Worm (Caenorhabditis elegans) whole organism, L3 larva: Measurements from ENCODE around the gene lin-26.

Experiments used
- R02D3.7 ChIP-seq: fragments of 150-350 bp; optimal IDR thresholded peaks from 2 replicates; lab custom pipeline; 2014; ENCODE audit warnings: missing biosample characterization, missing genetic modification characterization
- ZK546.5 ChIP-seq: sonication (generic microtip); optimal IDR thresholded peaks from 2 replicates; lab custom pipeline; 2017; ENCODE audit warnings: missing biosample characterization, missing genetic modification characterization
- aly-2 ChIP-seq: fragments of 150-350 bp; optimal IDR thresholded peaks from 2 replicates; lab custom pipeline; 2014; ENCODE audit warnings: missing biosample characterization, missing genetic modification characterization
- ama-1 ChIP-seq: fragments of 150-350 bp; optimal IDR thresholded peaks from 2 replicates; lab custom pipeline; 2018
- ceh-16 ChIP-seq: sonication (generic microtip); optimal IDR thresholded peaks from 2 replicates; lab custom pipeline; 2017; ENCODE audit warnings: missing biosample characterization, missing genetic modification characterization
- ceh-28 ChIP-seq: fragments of 150-350 bp; optimal IDR thresholded peaks from 2 replicates; lab custom pipeline; 2014; ENCODE audit warnings: missing biosample characterization, missing genetic modification reagents, missing genetic modification characterization
- ceh-82 ChIP-seq: fragments of 150-350 bp; optimal IDR thresholded peaks from 2 replicates; lab custom pipeline; 2014; ENCODE audit warnings: missing biosample characterization, missing genetic modification characterization
- ceh-9 ChIP-seq: sonication (generic microtip); optimal IDR thresholded peaks from 2 replicates; lab custom pipeline; 2018; ENCODE audit warnings: missing biosample characterization, missing genetic modification characterization
- daf-12 ChIP-seq: fragments of 150-350 bp; optimal IDR thresholded peaks from 2 replicates; lab custom pipeline; 2014; ENCODE audit warnings: missing biosample characterization, missing genetic modification reagents, missing genetic modification characterization
- egl-27 ChIP-seq: sonication (generic microtip); optimal IDR thresholded peaks from 4 replicates; lab custom pipeline; 2017; ENCODE audit warnings: missing biosample characterization, missing genetic modification reagents, missing genetic modification characterization
- egl-5 ChIP-seq: fragments of 150-350 bp; optimal IDR thresholded peaks from 2 replicates; lab custom pipeline; 2017; ENCODE audit warnings: missing biosample characterization, missing genetic modification reagents, missing genetic modification characterization, inconsistent platforms
- elt-1 ChIP-seq: fragments of 150-350 bp; optimal IDR thresholded peaks from 2 replicates; lab custom pipeline; 2014; ENCODE audit warnings: missing biosample characterization, missing genetic modification characterization
- elt-3 ChIP-seq, 3 experiments: fragments of 150-350 bp in 1 of 3; sonication (generic microtip) in 2 of 3; optimal IDR thresholded peaks; 2 replicates in 2 of 3; 4 replicates in 1 of 3; lab custom pipeline; 2014 to 2017; ENCODE audit warnings: missing biosample characterization in 3 of 3, missing genetic modification characterization in 3 of 3
- eor-1 ChIP-seq, 2 experiments: fragments of 150-350 bp; optimal IDR thresholded peaks; 2 replicates each; lab custom pipeline; 2014 to 2018; ENCODE audit warnings: missing biosample characterization in 2 of 2, missing genetic modification characterization in 2 of 2
- fkh-10 ChIP-seq: sonication (generic microtip); optimal IDR thresholded peaks from 2 replicates; lab custom pipeline; 2017; ENCODE audit warnings: missing biosample characterization, missing genetic modification reagents, missing genetic modification characterization
- fkh-2 ChIP-seq: fragments of 150-350 bp; optimal IDR thresholded peaks from 2 replicates; lab custom pipeline; 2014; ENCODE audit warnings: missing biosample characterization, missing genetic modification reagents, missing genetic modification characterization
- fos-1 ChIP-seq: fragments of 150-350 bp; optimal IDR thresholded peaks from 2 replicates; lab custom pipeline; 2014; ENCODE audit warnings: missing biosample characterization, missing genetic modification characterization
- hmg-11 ChIP-seq: sonication (generic microtip); optimal IDR thresholded peaks from 2 replicates; lab custom pipeline; 2016; ENCODE audit warnings: missing genetic modification characterization, missing compliant biosample characterization
- jun-1 ChIP-seq: fragments of 150-350 bp; optimal IDR thresholded peaks from 2 replicates; lab custom pipeline; 2014; ENCODE audit warnings: missing biosample characterization, missing genetic modification reagents, missing genetic modification characterization
- lin-15B ChIP-seq: fragments of 150-350 bp; optimal IDR thresholded peaks from 2 replicates; lab custom pipeline; 2014; ENCODE audit warnings: missing biosample characterization, missing genetic modification characterization
- lin-39 ChIP-seq: fragments of 150-350 bp; optimal IDR thresholded peaks from 2 replicates; lab custom pipeline; 2018; ENCODE audit warnings: missing biosample characterization, missing genetic modification reagents, missing genetic modification characterization
- mdl-1 ChIP-seq: fragments of 150-350 bp; optimal IDR thresholded peaks from 2 replicates; lab custom pipeline; 2014; ENCODE audit warnings: missing biosample characterization, missing genetic modification characterization
- mml-1 ChIP-seq: fragments of 150-350 bp; sonication (generic microtip); optimal IDR thresholded peaks from 3 replicates; lab custom pipeline; 2014; ENCODE audit warnings: missing biosample characterization, missing genetic modification characterization
- nfya-1 ChIP-seq: sonication (generic microtip); optimal IDR thresholded peaks from 2 replicates; lab custom pipeline; 2017; ENCODE audit warnings: missing genetic modification characterization, mild to moderate bottlenecking, missing compliant biosample characterization, antibody characterized with exemption, moderate library complexity; ENCODE audit not compliant: insufficient read depth
- nhr-11 ChIP-seq: fragments of 150-350 bp; optimal IDR thresholded peaks from 2 replicates; lab custom pipeline; 2014; ENCODE audit warnings: missing biosample characterization, missing genetic modification characterization
- nhr-12 ChIP-seq: fragments of 150-350 bp; optimal IDR thresholded peaks from 2 replicates; lab custom pipeline; 2014; ENCODE audit warnings: missing biosample characterization, missing genetic modification characterization
- nhr-23 ChIP-seq: fragments of 150-350 bp; optimal IDR thresholded peaks from 2 replicates; lab custom pipeline; 2014; ENCODE audit warnings: missing biosample characterization, missing genetic modification reagents, missing genetic modification characterization
- nhr-237 ChIP-seq: fragments of 150-350 bp; optimal IDR thresholded peaks from 2 replicates; lab custom pipeline; 2014; ENCODE audit warnings: missing biosample characterization, missing genetic modification characterization
- nhr-25 ChIP-seq: sonication (generic microtip); optimal IDR thresholded peaks from 2 replicates; lab custom pipeline; 2017; ENCODE audit warnings: missing biosample characterization, missing genetic modification characterization
- nhr-28 ChIP-seq: fragments of 150-350 bp; optimal IDR thresholded peaks from 2 replicates; lab custom pipeline; 2014; ENCODE audit warnings: missing biosample characterization, missing genetic modification characterization
- nhr-43 ChIP-seq: sonication (generic microtip); optimal IDR thresholded peaks from 2 replicates; lab custom pipeline; 2016; ENCODE audit warnings: mild to moderate bottlenecking, missing genetic modification characterization, missing compliant biosample characterization; ENCODE audit not compliant: poor library complexity, severe bottlenecking
- nhr-67 ChIP-seq: fragments of 150-350 bp; optimal IDR thresholded peaks from 2 replicates; lab custom pipeline; 2014; ENCODE audit warnings: missing biosample characterization, missing genetic modification characterization
- nhr-76 ChIP-seq: fragments of 150-350 bp; sonication (generic microtip); optimal IDR thresholded peaks from 5 replicates; lab custom pipeline; 2014; ENCODE audit warnings: missing biosample characterization, missing genetic modification characterization
- nhr-77 ChIP-seq: fragments of 150-350 bp; optimal IDR thresholded peaks from 2 replicates; lab custom pipeline; 2014; ENCODE audit warnings: missing biosample characterization, missing genetic modification characterization
- pha-4 ChIP-seq: fragments of 150-350 bp; optimal IDR thresholded peaks from 2 replicates; lab custom pipeline; 2014; ENCODE audit warnings: missing biosample characterization, missing genetic modification reagents, missing genetic modification characterization
- sea-2 ChIP-seq: fragments of 150-350 bp; sonication (generic microtip); optimal IDR thresholded peaks from 4 replicates; lab custom pipeline; 2014; ENCODE audit warnings: missing biosample characterization, missing genetic modification reagents, missing genetic modification characterization
- skn-1 ChIP-seq: fragments of 150-350 bp; optimal IDR thresholded peaks from 2 replicates; lab custom pipeline; 2014; ENCODE audit warnings: missing biosample characterization, missing genetic modification characterization
- snpc-4 ChIP-seq: fragments of 150-350 bp; optimal IDR thresholded peaks from 2 replicates; lab custom pipeline; 2014; ENCODE audit warnings: missing biosample characterization, missing genetic modification characterization
- tbx-2 ChIP-seq: sonication (generic microtip); optimal IDR thresholded peaks from 2 replicates; lab custom pipeline; 2016; ENCODE audit warnings: mild to moderate bottlenecking, missing genetic modification characterization, missing compliant biosample characterization
- unc-39 ChIP-seq: sonication (generic microtip); optimal IDR thresholded peaks from 4 replicates; lab custom pipeline; 2017; ENCODE audit warnings: missing biosample characterization, missing genetic modification characterization
- unc-62 ChIP-seq: fragments of 150-350 bp; sonication (generic microtip); optimal IDR thresholded peaks from 4 replicates; lab custom pipeline; 2014; ENCODE audit warnings: missing biosample characterization, missing genetic modification reagents, missing genetic modification characterization
- zag-1 ChIP-seq: fragments of 150-350 bp; optimal IDR thresholded peaks from 2 replicates; lab custom pipeline; 2014; ENCODE audit warnings: missing biosample characterization, missing genetic modification characterization
- ztf-4 ChIP-seq: fragments of 150-350 bp; optimal IDR thresholded peaks from 2 replicates; lab custom pipeline; 2014; ENCODE audit warnings: missing biosample characterization, missing genetic modification characterization

lin-26 gene

ce11 chrII:7642016-7642653 is 39.9 kb upstream of the lin-26 start:
- TF ChIP-seq mdl-1 (tag; lab: Kevin White, UChicago) = peak; percentile 62
- no peak for TF ChIP-seq fos-1 (tag; lab: Kevin White, UChicago)
- TF ChIP-seq nhr-25 (tag; lab: Kevin White, UChicago) = no peak
- TF ChIP-seq lin-15B (tag; lab: Kevin White, UChicago) = peak; percentile 8
- peak; percentile 9 for TF ChIP-seq tbx-2 (tag; lab: Kevin White, UChicago)
- TF ChIP-seq ceh-28 (tag; lab: Kevin White, UChicago) = peak; percentile 11
- TF ChIP-seq hmg-11 (tag; lab: Kevin White, UChicago) = peak; percentile 82
- TF ChIP-seq nhr-237 = no peak
- peak; percentile 67 for TF ChIP-seq egl-5 (tag; lab: Kevin White, UChicago)
- TF ChIP-seq skn-1 = peak; percentile 35
- TF ChIP-seq fkh-10 (GFP tag; lab: Kevin White, UChicago) = peak; percentile 73
- peak; percentile 60 for TF ChIP-seq nhr-11 (tag; lab: Kevin White, UChicago)
- peak; percentile 91 for TF ChIP-seq lin-39 (tag; lab: Kevin White, UChicago)
- TF ChIP-seq nhr-76 (tag; lab: Kevin White, UChicago) = no peak
- peak; percentile 84 for TF ChIP-seq unc-62
- TF ChIP-seq nfya-1 = peak; percentile 88
- TF ChIP-seq snpc-4 (tag; lab: Kevin White, UChicago) = peak; percentile 38

ce11 chrII:7643214-7643613 is 38.8 kb upstream of the lin-26 start:
- TF ChIP-seq ama-1 (lab: Kevin White, UChicago) (peak; percentile 36), nhr-67 (tag; lab: Kevin White, UChicago) (no peak)

- TF ChIP-seq fkh-10 (GFP tag; lab: Kevin White, UChicago) (no peak), egl-5 (tag; lab: Kevin White, UChicago) (peak; percentile 66)
These were observed 30.8 kb upstream of the lin-26 start, which contains the start of gene pde-4 for ce11 chrII:7651171-7651570. pde-4 (minus strand) TSS chrII:7651246.

ce11 chrII:7662008-7662686 is 19.9 kb upstream of the lin-26 start, which contains the start of gene alfa-1:
alfa-1 (minus strand) TSS chrII:7662522.
- TF ChIP-seq hmg-11 (tag; lab: Kevin White, UChicago) (no peak), ceh-9 (tag; lab: Kevin White, UChicago) (no peak), aly-2 (no peak), ceh-16 (no peak), ZK546.5 (tag; lab: Kevin White, UChicago) (no peak), egl-5 (tag; lab: Kevin White, UChicago) (no peak), mml-1 (no peak), nhr-67 (tag; lab: Kevin White, UChicago) (no peak), elt-3 (tag; optimal IDR thresholded peaks at IDR 0.05; lab: Kevin White, UChicago) (no peak), tbx-2 (tag; lab: Kevin White, UChicago) (no peak), unc-62 (no peak), pha-4 (tag; lab: Kevin White, UChicago) (peak; percentile 84), fos-1 (tag; lab: Kevin White, UChicago) (no peak), nhr-28 (tag; lab: Kevin White, UChicago) (no peak), fkh-2 (no peak), nhr-237 (no peak), egl-27 (tag; lab: Kevin White, UChicago) (no peak), lin-39 (tag; lab: Kevin White, UChicago) (no peak), fkh-10 (GFP tag; lab: Kevin White, UChicago) (no peak), nhr-25 (tag; lab: Kevin White, UChicago) (peak; percentile 62), snpc-4 (tag; lab: Kevin White, UChicago) (no peak), nhr-12 (tag; lab: Kevin White, UChicago) (no peak), skn-1 (no peak), unc-39 (tag; lab: Kevin White, UChicago) (no peak), elt-1 (tag; lab: Kevin White, UChicago) (no peak), ceh-82 (tag; lab: Kevin White, UChicago) (no peak), nhr-23 (tag; lab: Kevin White, UChicago) (peak; percentile 39), sea-2 (GFP tag; lab: Kevin White, UChicago) (no peak), ztf-4 (tag; lab: Kevin White, UChicago) (no peak), zag-1 (no peak), daf-12 (no peak), eor-1 (tag; optimal IDR thresholded peaks at IDR 0.05; lab: Kevin White, UChicago) (no peak), nhr-43 (no peak), jun-1 (tag; lab: Kevin White, UChicago) (no peak), R02D3.7 (tag; lab: Kevin White, UChicago) (no peak), nhr-77 (no peak), lin-15B (tag; lab: Kevin White, UChicago) (no peak), nfya-1 (peak; percentile 12), nhr-11 (tag; lab: Kevin White, UChicago) (no peak), ama-1 (lab: Kevin White, UChicago) (no peak)
